Fruit fly (Drosophila melanogaster): ENCODE measurements around the gene CG6845.
A peak's percentile ranks its signal among the peaks of the same experiment; 100 is the strongest.

CG6845 gene

DNA sequence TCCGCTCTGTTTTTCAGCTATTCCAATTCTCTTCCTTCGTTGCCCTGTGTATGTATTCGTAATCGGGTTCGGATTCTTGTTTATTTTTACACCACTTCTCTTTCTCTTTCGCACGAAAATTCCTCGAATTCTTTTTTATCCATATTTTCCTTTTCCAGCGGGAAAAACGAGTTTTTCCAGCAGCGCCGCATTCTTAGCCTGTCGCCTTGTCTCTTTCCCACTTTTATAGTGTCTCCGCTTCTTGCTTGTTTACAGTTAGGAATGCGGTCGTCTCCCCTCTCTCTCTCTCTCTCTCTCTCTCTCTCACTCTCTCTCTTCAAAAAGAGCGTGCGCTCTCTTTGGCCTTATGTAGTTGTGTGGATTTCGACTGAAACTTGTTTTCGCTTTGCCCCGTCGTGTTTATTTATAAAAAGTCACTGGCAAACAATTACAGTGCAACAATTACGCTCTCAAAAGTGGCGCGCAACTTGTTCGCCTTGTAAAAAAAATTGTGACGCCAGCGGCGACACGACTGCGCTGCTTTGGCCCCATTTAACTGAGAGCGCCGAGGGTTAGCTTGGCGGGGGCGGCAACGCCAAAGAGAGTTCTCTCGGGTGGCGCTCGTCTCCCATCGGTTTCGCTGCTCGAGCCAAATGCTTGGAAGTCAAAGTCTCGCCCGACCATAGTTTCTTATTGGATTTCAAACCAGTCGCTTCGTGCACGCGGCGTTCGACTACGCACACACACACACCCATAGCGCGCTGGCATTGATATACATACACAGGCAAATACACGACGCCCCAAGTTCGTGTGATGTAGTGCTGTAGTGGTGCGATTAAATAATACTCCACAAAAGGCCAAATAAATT lies 14.9 kb upstream of the CG6845 start (continued):
- TF ChIP-seq CG5180 (GFP tag; optimal IDR thresholded peaks at IDR 0.05) (peak; percentile 94), CG13624 (GFP tag; optimal IDR thresholded peaks at IDR 0.05) (peak; percentile 19), cas (GFP tag; IDR thresholded peaks at IDR 0.05) (0 out of 2 replicates have a peak, but pooled peaks have one; percentile 18), Doc2 (GFP tag; IDR thresholded peaks at IDR 0.05) (no peak), org-1 (GFP tag; optimal IDR thresholded peaks at IDR 0.05) (peak; percentile 24), BEAF-32 (GFP tag; optimal IDR thresholded peaks at IDR 0.05) (no peak), Xrp1 (GFP tag; IDR thresholded peaks at IDR 0.05) (peak; percentile 5; the same call in 1 of the 2 replicates), CG4820 (GFP tag; optimal IDR thresholded peaks at IDR 0.05) (no peak), CG8924 (tag; optimal IDR thresholded peaks at IDR 0.05) (peak; percentile 24), chinmo (GFP tag; IDR thresholded peaks at IDR 0.05; ENCODE audit: partially characterized antibody) (peak; percentile 100), Dll (GFP tag; IDR thresholded peaks at IDR 0.05; ENCODE audit: partially characterized antibody) (peak; percentile 50; the same call in 3 of the 4 replicates), Poxn (GFP tag; IDR thresholded peaks at IDR 0.05) (no peak), CG10321 (GFP tag; IDR thresholded peaks at IDR 0.05) (peak; percentile 86), ash1 (GFP tag; optimal IDR thresholded peaks at IDR 0.05) (peak; percentile 59), knrl (GFP tag; IDR thresholded peaks at IDR 0.05; ENCODE audit: partially characterized antibody) (no peak), CG13296 (GFP tag; optimal IDR thresholded peaks at IDR 0.05) (peak; percentile 75), run (tag; optimal IDR thresholded peaks at IDR 0.05) (no peak), Rfx (GFP tag; IDR thresholded peaks at IDR 0.05) (peak; percentile 45; the same call in 1 of the 2 replicates), ATbp (GFP tag; optimal IDR thresholded peaks at IDR 0.05) (peak; percentile 69), CG4424 (GFP tag; optimal IDR thresholded peaks at IDR 0.05) (peak; percentile 14), Deaf1 (tag; optimal IDR thresholded peaks at IDR 0.05) (peak; percentile 99), Opbp (GFP tag; IDR thresholded peaks at IDR 0.05; ENCODE audit: partially characterized antibody) (peak; percentile 61; the same call in 2 of the 3 replicates), CG13287 (GFP tag; IDR thresholded peaks at IDR 0.05; ENCODE audit: partially characterized antibody) (peak; percentile 40; the same call in 1 of the 2 replicates), CG8944 (GFP tag; optimal IDR thresholded peaks at IDR 0.05) (no peak), CG31365 (tag; optimal IDR thresholded peaks at IDR 0.05) (peak; percentile 35), cad (GFP tag; optimal IDR thresholded peaks at IDR 0.05) (peak; percentile 38), D (optimal IDR thresholded peaks at IDR 0.05) (no peak), D (GFP tag; optimal IDR thresholded peaks at IDR 0.05) (no peak), CG17385 (GFP tag; optimal IDR thresholded peaks at IDR 0.05) (peak; percentile 94), E2f1 (GFP tag; IDR thresholded peaks at IDR 0.05) (peak; percentile 41; the same call in 1 of the 2 replicates), CG1233 (GFP tag; optimal IDR thresholded peaks at IDR 0.05) (peak; percentile 6), CG6765 (GFP tag; optimal IDR thresholded peaks at IDR 0.05) (peak; percentile 71), caup (GFP tag; optimal IDR thresholded peaks at IDR 0.05; ENCODE audit: severe bottlenecking) (peak; percentile 52), Hr78 (GFP tag; optimal IDR thresholded peaks at IDR 0.05) (peak in 1 of 2 experiments; percentile 15), CG30403 (GFP tag; optimal IDR thresholded peaks at IDR 0.05) (no peak), CG6854 (GFP tag; optimal IDR thresholded peaks at IDR 0.05) (peak; percentile 78), Hey (tag; optimal IDR thresholded peaks at IDR 0.05) (peak; percentile 55), abd-A (tag; optimal IDR thresholded peaks at IDR 0.05) (peak; percentile 95), kah (GFP tag; optimal IDR thresholded peaks at IDR 0.05) (peak; percentile 90), nerfin-2 (GFP tag; IDR thresholded peaks at IDR 0.05; ENCODE audit: partially characterized antibody) (no peak; the same call in 1 of the 2 replicates), CG7357 (GFP tag; IDR thresholded peaks at IDR 0.05) (no peak), amos (GFP tag; IDR thresholded peaks at IDR 0.05; ENCODE audit: partially characterized antibody) (peak; percentile 34; the same call in 1 of the 2 replicates), dmrt99B (tag; optimal IDR thresholded peaks at IDR 0.05) (peak; percentile 38), gce (GFP tag; IDR thresholded peaks at IDR 0.05) (0 out of 3 replicates have a peak, but pooled peaks have one; percentile 6), tup (GFP tag; optimal IDR thresholded peaks at IDR 0.05) (no peak), BtbVII (GFP tag; optimal IDR thresholded peaks at IDR 0.05) (peak; percentile 74), NfI (GFP tag; optimal IDR thresholded peaks at IDR 0.05) (no peak)

Data from whole organism, embryonic.